Worm (Caenorhabditis elegans): ENCODE data around the gene K08E4.2.

- no peak for TF ChIP-seq zag-1 (tag; optimal IDR thresholded peaks at IDR 0.05)
- no peak for TF ChIP-seq sma-9 (GFP tag; optimal IDR thresholded peaks at IDR 0.05)
- TF ChIP-seq sma-9 (tag; optimal IDR thresholded peaks at IDR 0.05): no peak
- TF ChIP-seq egl-27 (tag; optimal IDR thresholded peaks at IDR 0.05): no peak
- no peak for TF ChIP-seq skn-1 (tag; optimal IDR thresholded peaks at IDR 0.05)
- no peak for TF ChIP-seq ama-1 (optimal IDR thresholded peaks at IDR 0.05)
- TF ChIP-seq nhr-6 (tag; optimal IDR thresholded peaks at IDR 0.05): no peak
- no peak for TF ChIP-seq ztf-11 (tag; optimal IDR thresholded peaks at IDR 0.05)
- TF ChIP-seq nhr-11 (tag; optimal IDR thresholded peaks at IDR 0.05): no peak
- TF ChIP-seq crh-2 (tag; optimal IDR thresholded peaks at IDR 0.05): no peak
- TF ChIP-seq ceh-16 (tag; optimal IDR thresholded peaks at IDR 0.05): no peak
- TF ChIP-seq unc-39 (tag; optimal IDR thresholded peaks at IDR 0.05): no peak
- no peak for TF ChIP-seq Y55F3AM.14 (GFP tag; optimal IDR thresholded peaks at IDR 0.05)
- TF ChIP-seq lin-13 (GFP tag; optimal IDR thresholded peaks at IDR 0.05): no peak
- no peak for TF ChIP-seq snpc-4 (tag; optimal IDR thresholded peaks at IDR 0.05)
Measured at ce11 chrIV:12085120-12085519, 28.7 kb upstream of the K08E4.2 start, which contains the start of gene rbm-34.

Measured in whole organism, L2 larva.